Worm (Caenorhabditis elegans): Measurements from ENCODE around the gene F42C5.5.

The F42C5.5 gene

ce11 chrIV:7319931-7320435 is 26.0 kb upstream of the F42C5.5 start:
- TF ChIP-seq nhr-2 (tag; optimal IDR thresholded peaks at IDR 0.05) (no peak), ces-1 (GFP tag; optimal IDR thresholded peaks at IDR 0.05) (peak; percentile 89), blmp-1 (tag; optimal IDR thresholded peaks at IDR 0.05) (peak; percentile 12), mab-5 (tag; optimal IDR thresholded peaks at IDR 0.05) (no peak), nhr-237 (tag; optimal IDR thresholded peaks at IDR 0.05) (peak; percentile 63), nhr-12 (tag; optimal IDR thresholded peaks at IDR 0.05) (no peak), nhr-76 (tag; optimal IDR thresholded peaks at IDR 0.05) (no peak), ceh-39 (tag; optimal IDR thresholded peaks at IDR 0.05) (no peak), unc-120 (tag; optimal IDR thresholded peaks at IDR 0.05; ENCODE audit: poor library complexity, severe bottlenecking) (peak; percentile 87), hlh-1 (tag; optimal IDR thresholded peaks at IDR 0.05) (peak; percentile 81), elt-1 (tag; optimal IDR thresholded peaks at IDR 0.05; ENCODE audit: borderline replicate concordance, insufficient read depth) (no peak), mep-1 (tag; optimal IDR thresholded peaks at IDR 0.05) (peak; percentile 38), bed-3 (GFP tag; optimal IDR thresholded peaks at IDR 0.05) (no peak), nhr-28 (tag; optimal IDR thresholded peaks at IDR 0.05) (no peak), unc-62 (GFP tag; optimal IDR thresholded peaks at IDR 0.05) (peak; percentile 70), snpc-4 (tag; optimal IDR thresholded peaks at IDR 0.05) (no peak), ham-2 (GFP tag; optimal IDR thresholded peaks at IDR 0.05) (peak; percentile 78), ceh-83 (GFP tag; optimal IDR thresholded peaks at IDR 0.05) (no peak), M03D4.4 (tag; optimal IDR thresholded peaks at IDR 0.05) (no peak), drap-1 (GFP tag; optimal IDR thresholded peaks at IDR 0.05) (no peak), ztf-11 (tag; optimal IDR thresholded peaks at IDR 0.05) (no peak), elt-3 (tag; optimal IDR thresholded peaks at IDR 0.05) (no peak), lsy-2 (tag; optimal IDR thresholded peaks at IDR 0.05) (peak; percentile 40), mls-2 (tag; optimal IDR thresholded peaks at IDR 0.05) (peak; percentile 65), cnd-1 (tag; optimal IDR thresholded peaks at IDR 0.05) (no peak), tbx-8 (GFP tag; optimal IDR thresholded peaks at IDR 0.05) (no peak), unc-39 (tag; optimal IDR thresholded peaks at IDR 0.05) (no peak), pha-4 (tag; optimal IDR thresholded peaks at IDR 0.05) (no peak), sptf-1 (tag; optimal IDR thresholded peaks at IDR 0.05) (no peak), ceh-43 (GFP tag; optimal IDR thresholded peaks at IDR 0.05) (no peak), sem-2 (GFP tag; optimal IDR thresholded peaks at IDR 0.05) (no peak), lin-32 (GFP tag; optimal IDR thresholded peaks at IDR 0.05) (no peak), lin-13 (tag; optimal IDR thresholded peaks at IDR 0.05) (no peak), flh-1 (GFP tag; optimal IDR thresholded peaks at IDR 0.05) (no peak), zip-8 (tag; optimal IDR thresholded peaks at IDR 0.05) (no peak)

- TF ChIP-seq flh-1 (GFP tag; optimal IDR thresholded peaks at IDR 0.05) (no peak), nhr-237 (tag; optimal IDR thresholded peaks at IDR 0.05) (no peak), blmp-1 (tag; optimal IDR thresholded peaks at IDR 0.05) (no peak)
Measured at ce11 chrIV:7318900-7319299, 24.9 kb upstream of the F42C5.5 start.

- no peak for TF ChIP-seq sem-2 (GFP tag; optimal IDR thresholded peaks at IDR 0.05)
- no peak for TF ChIP-seq lin-32 (GFP tag; optimal IDR thresholded peaks at IDR 0.05)
- TF ChIP-seq unc-62 (GFP tag; optimal IDR thresholded peaks at IDR 0.05) = peak; percentile 63
- no peak for TF ChIP-seq bed-3 (GFP tag; optimal IDR thresholded peaks at IDR 0.05)
- TF ChIP-seq elt-1 (tag; optimal IDR thresholded peaks at IDR 0.05; ENCODE audit: borderline replicate concordance, insufficient read depth) = peak; percentile 51
- no peak for TF ChIP-seq ceh-43 (GFP tag; optimal IDR thresholded peaks at IDR 0.05)
- no peak for TF ChIP-seq M03D4.4 (tag; optimal IDR thresholded peaks at IDR 0.05)
- TF ChIP-seq ces-1 (GFP tag; optimal IDR thresholded peaks at IDR 0.05) = peak; percentile 83
Measured at ce11 chrIV:7317829-7318529, 24.0 kb upstream of the F42C5.5 start.
